Worm (Caenorhabditis elegans): Measurements from ENCODE around the gene F43C1.7.

DNA sequence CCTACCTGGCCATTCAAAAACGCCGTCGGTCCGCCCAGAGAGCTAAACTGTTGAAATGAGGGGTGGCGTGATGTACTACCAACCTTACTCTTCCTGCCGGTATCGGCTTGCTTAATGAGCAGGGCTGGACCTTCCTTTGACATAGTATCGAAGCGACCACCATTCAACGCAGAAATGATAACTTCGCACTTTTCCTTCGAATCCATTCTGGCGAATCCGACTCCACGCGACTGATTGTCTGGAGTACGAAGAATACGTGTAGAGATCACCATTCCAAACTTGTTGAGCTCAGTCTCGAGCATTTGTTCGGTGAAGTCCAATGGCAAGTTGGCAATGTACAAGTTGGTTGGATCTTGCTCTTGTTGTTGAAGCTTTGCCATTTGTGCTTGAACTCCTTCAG, 35.8 kb upstream of the F43C1.7 start:
- no peak for TF ChIP-seq unc-39 (tag; optimal IDR thresholded peaks at IDR 0.05)
- TF ChIP-seq ztf-11 (tag; optimal IDR thresholded peaks at IDR 0.05) = no peak
- no peak for TF ChIP-seq mab-5 (tag; optimal IDR thresholded peaks at IDR 0.05)
- TF ChIP-seq nhr-77 (tag; optimal IDR thresholded peaks at IDR 0.05) = no peak
- TF ChIP-seq nhr-237 (tag; optimal IDR thresholded peaks at IDR 0.05) = no peak
- TF ChIP-seq nhr-11 (tag; optimal IDR thresholded peaks at IDR 0.05) = no peak
- no peak for TF ChIP-seq elt-3 (tag; optimal IDR thresholded peaks at IDR 0.05)

All from whole organism, L2 larva.